Fruit fly (Drosophila melanogaster): ENCODE results near the gene CG14137.
A peak's percentile ranks its signal among the peaks of the same experiment; 100 is the strongest.

CG14137 gene

DNA sequence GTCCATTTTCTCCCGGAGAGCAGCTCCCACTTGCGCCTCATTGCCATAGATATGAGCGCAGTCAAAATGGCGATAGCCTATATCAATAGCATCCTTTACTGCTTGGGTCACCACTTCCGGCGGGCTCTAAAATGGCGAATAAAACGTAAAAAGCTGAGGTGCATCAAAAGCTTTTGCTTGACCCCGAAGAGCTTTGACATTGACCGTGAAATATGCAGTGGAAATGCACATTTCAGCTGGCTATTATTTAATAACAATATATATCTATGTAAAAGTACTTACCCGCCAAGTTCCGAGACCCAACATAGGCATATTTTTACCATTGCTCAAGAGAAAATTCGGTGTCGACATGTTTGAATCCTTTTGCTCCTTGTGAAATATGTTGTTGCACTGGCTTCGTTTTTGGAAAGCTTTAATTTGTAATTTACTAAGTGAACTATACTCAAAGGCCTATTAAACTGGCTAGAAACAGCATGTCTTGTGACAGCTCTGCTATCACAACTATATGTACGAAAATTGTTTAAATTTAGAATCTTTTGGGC lies 25.8 kb upstream of the CG14137 start, which contains the start of gene CG6083:
Gene CG6083 (minus strand): TSS at position 492 of the 542 bp plus-strand sequence.
- TF ChIP-seq Hr83 (GFP tag; optimal IDR thresholded peaks at IDR 0.05; ENCODE audit: poor library complexity, severe bottlenecking) (no peak), Dif (GFP tag; optimal IDR thresholded peaks at IDR 0.05; ENCODE audit: partially characterized antibody) (no peak), foxo (GFP tag; optimal IDR thresholded peaks at IDR 0.05) (no peak)

DNA sequence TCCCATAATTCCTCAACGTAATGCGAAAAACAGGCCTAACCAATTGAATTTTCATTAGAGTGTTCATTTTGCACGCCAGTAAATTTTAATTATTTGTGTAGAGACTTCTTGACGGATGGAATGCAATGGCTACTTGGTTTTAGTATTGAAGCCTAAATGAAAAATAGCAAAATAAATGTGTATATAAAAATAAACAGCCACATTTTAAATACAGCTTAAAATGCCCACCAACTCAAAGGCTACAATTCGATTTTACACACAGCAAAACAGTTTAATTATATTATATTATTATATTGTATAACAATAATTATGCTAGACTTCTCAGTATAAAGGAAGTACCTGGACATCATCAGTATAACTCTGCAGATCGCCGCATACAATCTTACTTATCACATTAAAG lies 24.4 kb upstream of the CG14137 start, which contains the start of gene Akr1B:
Gene Akr1B (minus strand): TSS at position 101 of the 400 bp plus-strand sequence.
- no peak for TF ChIP-seq Vsx2 (GFP tag; optimal IDR thresholded peaks at IDR 0.05; ENCODE audit: partially characterized antibody)
- no peak for TF ChIP-seq pan (optimal IDR thresholded peaks at IDR 0.05)
- no peak for TF ChIP-seq tai (GFP tag; optimal IDR thresholded peaks at IDR 0.05)
- no peak for TF ChIP-seq N (GFP tag; optimal IDR thresholded peaks at IDR 0.05)
- no peak for TF ChIP-seq Sp1 (GFP tag; optimal IDR thresholded peaks at IDR 0.05)
- no peak for TF ChIP-seq Hnf4 (GFP tag; optimal IDR thresholded peaks at IDR 0.05)
- TF ChIP-seq ey (GFP tag; optimal IDR thresholded peaks at IDR 0.05) = no peak
- no peak for TF ChIP-seq dsf (GFP tag; optimal IDR thresholded peaks at IDR 0.05; ENCODE audit: borderline replicate concordance)
- no peak for TF ChIP-seq CG32264 (GFP tag; optimal IDR thresholded peaks at IDR 0.05)
- no peak for TF ChIP-seq CG9705 (GFP tag; optimal IDR thresholded peaks at IDR 0.05)
- no peak for TF ChIP-seq sage (GFP tag; optimal IDR thresholded peaks at IDR 0.05)
- no peak for TF ChIP-seq dmrt93B (GFP tag; optimal IDR thresholded peaks at IDR 0.05)
- TF ChIP-seq Rel (GFP tag; optimal IDR thresholded peaks at IDR 0.05) = no peak
- TF ChIP-seq Rel (tag; optimal IDR thresholded peaks at IDR 0.05) = no peak
- TF ChIP-seq GATAd (GFP tag; optimal IDR thresholded peaks at IDR 0.05) = no peak

DNA sequence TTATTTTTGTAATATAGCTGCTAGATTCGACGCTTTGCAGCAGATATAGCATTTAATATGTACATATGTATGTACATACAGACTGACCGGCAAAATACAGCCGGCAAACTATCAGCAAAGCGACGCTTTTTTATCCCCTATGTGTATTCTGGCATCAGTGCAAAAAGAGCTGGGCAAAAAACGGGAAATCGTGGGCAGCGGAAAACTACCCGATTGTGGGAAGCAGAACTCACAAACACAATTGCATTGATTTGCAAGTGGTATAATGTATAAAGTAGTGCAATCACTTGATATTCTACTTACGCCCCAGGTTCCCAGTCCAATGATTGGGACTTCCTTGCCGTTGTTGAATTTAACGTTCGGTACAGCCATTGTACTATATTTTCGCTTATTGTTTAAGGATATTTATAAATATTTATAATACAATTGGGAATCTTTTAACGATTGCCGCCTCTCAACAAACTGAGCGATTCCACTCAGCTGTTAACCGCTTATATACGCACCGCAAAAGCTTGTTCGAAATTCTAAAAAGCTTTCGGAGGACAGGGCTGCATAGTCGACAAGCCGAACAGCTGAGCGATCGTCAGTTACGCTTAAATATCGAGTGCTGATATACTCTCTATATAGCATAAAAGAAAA lies 23.5 kb upstream of the CG14137 start:
- TF ChIP-seq N (GFP tag; optimal IDR thresholded peaks at IDR 0.05) = no peak
- TF ChIP-seq Rel (GFP tag; optimal IDR thresholded peaks at IDR 0.05) = no peak
- peak; percentile 13 for TF ChIP-seq Rel (tag; optimal IDR thresholded peaks at IDR 0.05)
- peak; percentile 9 for TF ChIP-seq HLH106 (tag; optimal IDR thresholded peaks at IDR 0.05)
- TF ChIP-seq CG32264 (GFP tag; optimal IDR thresholded peaks at IDR 0.05) = no peak
- TF ChIP-seq Myc (optimal IDR thresholded peaks at IDR 0.05) = peak; percentile 6
- peak; percentile 56 for TF ChIP-seq brk (GFP tag; optimal IDR thresholded peaks at IDR 0.05)
- TF ChIP-seq OdsH (GFP tag; optimal IDR thresholded peaks at IDR 0.05) = peak; percentile 22
- no peak for TF ChIP-seq Hr83 (GFP tag; optimal IDR thresholded peaks at IDR 0.05; ENCODE audit: poor library complexity, severe bottlenecking)
- TF ChIP-seq rgr (GFP tag; optimal IDR thresholded peaks at IDR 0.05) = peak; percentile 9
- TF ChIP-seq h (GFP tag; optimal IDR thresholded peaks at IDR 0.05) = peak; percentile 23
- peak; percentile 69 for TF ChIP-seq sage (GFP tag; optimal IDR thresholded peaks at IDR 0.05)
- no peak for TF ChIP-seq ey (GFP tag; optimal IDR thresholded peaks at IDR 0.05)
- TF ChIP-seq Sp1 (GFP tag; optimal IDR thresholded peaks at IDR 0.05) = peak; percentile 20
- peak; percentile 43 for TF ChIP-seq Hnf4 (GFP tag; optimal IDR thresholded peaks at IDR 0.05)
- peak; percentile 7 for TF ChIP-seq psq (GFP tag; optimal IDR thresholded peaks at IDR 0.05)

DNA sequence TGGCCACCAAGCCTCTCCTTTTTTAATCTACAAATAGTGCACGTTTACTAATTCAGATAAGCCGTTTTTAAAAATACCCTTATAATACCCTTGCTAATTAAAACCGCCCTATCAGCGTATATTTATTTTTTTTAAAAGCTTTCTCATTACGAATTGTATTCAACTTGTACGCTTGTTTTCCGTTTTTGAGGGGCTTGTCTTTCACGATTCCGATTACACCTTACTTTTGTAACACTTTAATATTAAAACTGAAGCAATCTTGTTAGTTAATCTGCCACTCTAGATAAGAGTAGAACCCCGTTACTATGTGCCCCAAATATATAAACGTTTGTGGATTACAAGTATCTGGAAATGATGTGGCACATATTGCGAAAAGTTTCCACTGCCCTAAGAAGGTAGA lies 22.9 kb upstream of the CG14137 start:
- TF ChIP-seq Sp1 (GFP tag; optimal IDR thresholded peaks at IDR 0.05) (no peak), Vsx2 (GFP tag; optimal IDR thresholded peaks at IDR 0.05; ENCODE audit: partially characterized antibody) (no peak), OdsH (GFP tag; optimal IDR thresholded peaks at IDR 0.05) (no peak)

DNA sequence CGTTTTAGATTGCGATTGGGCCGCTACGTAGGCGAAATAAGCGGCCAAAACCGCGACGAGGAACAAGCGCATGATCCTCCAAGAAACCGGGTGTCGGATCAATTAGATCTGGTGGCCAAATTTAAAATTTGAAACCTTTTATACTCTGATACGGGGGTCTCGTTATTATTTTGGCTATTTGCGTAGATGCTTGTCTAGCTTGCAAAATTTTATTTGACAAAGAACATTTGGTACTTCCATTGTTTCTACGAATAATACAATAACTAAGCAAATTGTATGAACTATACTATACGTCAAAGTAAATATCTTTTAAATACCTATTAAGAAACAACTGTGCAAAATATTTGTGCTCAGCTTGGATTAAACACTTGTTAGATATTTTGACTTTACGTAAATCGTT lies 20.1 kb upstream of the CG14137 start, which contains the start of gene Muc68Ca:
Gene Muc68Ca (minus strand): TSS at position 101 of the 400 bp plus-strand sequence.
- no peak for TF ChIP-seq rgr (GFP tag; optimal IDR thresholded peaks at IDR 0.05)
- TF ChIP-seq Mio (GFP tag; optimal IDR thresholded peaks at IDR 0.05) = no peak
- no peak for TF ChIP-seq Jra (GFP tag; optimal IDR thresholded peaks at IDR 0.05)
- no peak for TF ChIP-seq foxo (GFP tag; optimal IDR thresholded peaks at IDR 0.05)
- TF ChIP-seq OdsH (GFP tag; optimal IDR thresholded peaks at IDR 0.05) = no peak
- no peak for TF ChIP-seq Hnf4 (GFP tag; optimal IDR thresholded peaks at IDR 0.05)
- no peak for TF ChIP-seq h (GFP tag; optimal IDR thresholded peaks at IDR 0.05)
- TF ChIP-seq psq (GFP tag; optimal IDR thresholded peaks at IDR 0.05) = no peak

DNA sequence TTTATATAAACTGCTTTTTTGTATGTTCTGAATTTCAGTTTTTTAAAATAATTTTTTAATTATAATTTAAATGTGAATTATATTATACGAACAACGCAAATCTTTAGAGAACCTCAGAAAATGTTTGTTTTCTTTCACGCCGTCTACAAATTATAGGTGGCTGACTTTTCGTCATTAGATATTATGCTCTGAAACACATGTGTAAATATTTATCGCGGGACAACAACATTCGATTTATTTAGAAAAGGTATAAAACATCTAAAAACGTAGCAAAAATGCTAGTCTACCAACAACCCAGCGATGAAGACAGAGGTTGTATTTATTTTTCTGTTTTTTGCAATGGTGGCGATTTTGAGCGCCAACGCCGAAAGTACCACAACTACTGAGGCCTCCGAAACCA lies 10.0 kb upstream of the CG14137 start, which contains the start of gene CG42832:
Gene CG42832 (plus strand): TSS at position 301 of the 400 bp plus-strand sequence.
- TF ChIP-seq OdsH (GFP tag; optimal IDR thresholded peaks at IDR 0.05) (no peak), tai (GFP tag; optimal IDR thresholded peaks at IDR 0.05) (no peak), Dfd (GFP tag; optimal IDR thresholded peaks at IDR 0.05) (no peak)
